Fruit fly (Drosophila melanogaster) whole organism, embryonic: ENCODE results near the gene ohgt.

Experiments
- BEAF-32 ChIP-seq: fragments of 200-800 bp; sonication (Bioruptor generic); optimal IDR thresholded peaks from 3 replicates; lab custom pipeline; 2017; ENCODE audit warnings: missing biosample characterization, missing genetic modification characterization, mild to moderate bottlenecking, moderate library complexity, missing genetic modification reagents
- Bdp1 ChIP-seq: fragments of 200-800 bp; sonication (Bioruptor generic); optimal IDR thresholded peaks from 3 replicates; lab custom pipeline; 2016; ENCODE audit warnings: missing biosample characterization, missing genetic modification characterization
- CG10267 ChIP-seq: fragments of 200-800 bp; sonication (Bioruptor generic); optimal IDR thresholded peaks from 2 replicates; lab custom pipeline; 2018; ENCODE audit warnings: missing biosample characterization, mild to moderate bottlenecking, missing genetic modification characterization, moderate library complexity
- CG10462 ChIP-seq: fragments of 200-800 bp; sonication (Bioruptor generic); optimal IDR thresholded peaks from 2 replicates; lab custom pipeline; 2016; ENCODE audit warnings: missing biosample characterization, missing genetic modification characterization
- CG12155 ChIP-seq: fragments of 200-800 bp; sonication (Bioruptor generic); optimal IDR thresholded peaks from 3 replicates; lab custom pipeline; 2016; ENCODE audit warnings: missing biosample characterization, missing genetic modification characterization
- CG12299 ChIP-seq: fragments of 200-800 bp; sonication (Bioruptor generic); optimal IDR thresholded peaks from 2 replicates; lab custom pipeline; 2018; ENCODE audit warnings: missing biosample characterization, mild to moderate bottlenecking, missing genetic modification characterization
- CG13123 ChIP-seq: fragments of 200-800 bp; sonication (Bioruptor generic); optimal IDR thresholded peaks from 2 replicates; lab custom pipeline; 2016; ENCODE audit warnings: missing biosample characterization, missing genetic modification characterization
- CG1529 ChIP-seq: fragments of 200-800 bp; sonication (Bioruptor generic); optimal IDR thresholded peaks from 3 replicates; lab custom pipeline; 2018; ENCODE audit warnings: missing biosample characterization, missing genetic modification characterization
- CG15696 ChIP-seq: fragments of 200-800 bp; sonication (Bioruptor generic); optimal IDR thresholded peaks from 2 replicates; lab custom pipeline; 2019; ENCODE audit warnings: missing biosample characterization, mild to moderate bottlenecking, missing genetic modification characterization, moderate library complexity
- CG17328 ChIP-seq: fragments of 200-800 bp; sonication (Bioruptor generic); IDR thresholded peaks from 2 replicates; pipeline ENCODE4 v1.3.6; 2022; ENCODE audit warnings: missing biosample characterization, missing genetic modification characterization
- CG17359 ChIP-seq: fragments of 200-800 bp; sonication (Bioruptor generic); optimal IDR thresholded peaks from 3 replicates; lab custom pipeline; 2018; ENCODE audit warnings: missing biosample characterization, mild to moderate bottlenecking, missing genetic modification characterization, moderate library complexity
- CG2129 ChIP-seq: fragments of 200-800 bp; sonication (Bioruptor generic); IDR thresholded peaks from 2 replicates; pipeline ENCODE4 v1.3.6; 2022; ENCODE audit warnings: missing biosample characterization, missing genetic modification characterization; ENCODE audit not compliant: partially characterized antibody
- CG2889 ChIP-seq: fragments of 200-800 bp; sonication (Bioruptor generic); IDR thresholded peaks from 3 replicates; pipeline ENCODE4 v1.3.6; 2022; ENCODE audit warnings: missing biosample characterization, missing genetic modification characterization
- CG32532 ChIP-seq: fragments of 200-800 bp; sonication (Bioruptor generic); IDR thresholded peaks from 2 replicates; pipeline ENCODE4 v1.3.6; 2022; ENCODE audit warnings: missing biosample characterization, missing genetic modification characterization
- CG33557 ChIP-seq: fragments of 200-800 bp; sonication (Bioruptor generic); optimal IDR thresholded peaks from 2 replicates; lab custom pipeline; 2019; ENCODE audit warnings: missing biosample characterization, mild to moderate bottlenecking, missing genetic modification characterization, moderate library complexity
- CG3995 ChIP-seq: fragments of 200-800 bp; sonication (Bioruptor generic); optimal IDR thresholded peaks from 3 replicates; lab custom pipeline; 2016; ENCODE audit warnings: missing biosample characterization, missing genetic modification characterization
- CG8359 ChIP-seq: fragments of 200-800 bp; sonication (Bioruptor generic); optimal IDR thresholded peaks from 2 replicates; lab custom pipeline; 2017; ENCODE audit warnings: missing biosample characterization, mild to moderate bottlenecking, missing genetic modification characterization, borderline replicate concordance
- CrebB ChIP-seq: fragments of 200-800 bp; sonication (Bioruptor generic); optimal IDR thresholded peaks from 3 replicates; lab custom pipeline; 2018; ENCODE audit warnings: missing biosample characterization, mild to moderate bottlenecking, missing genetic modification characterization
- Dfd ChIP-seq, 2 experiments: fragments of >200 bp; optimal IDR thresholded peaks; 2 replicates each; lab custom pipeline; 2017; ENCODE audit warnings: missing biosample characterization in 2 of 2, missing genetic modification characterization in 2 of 2
- Ets97D ChIP-seq: fragments of 200-800 bp; sonication (Bioruptor generic); optimal IDR thresholded peaks from 3 replicates; lab custom pipeline; 2016; ENCODE audit warnings: missing biosample characterization, missing genetic modification characterization
- Fer1 ChIP-seq: fragments of 200-800 bp; sonication (Bioruptor generic); optimal IDR thresholded peaks from 2 replicates; lab custom pipeline; 2017; ENCODE audit warnings: missing biosample characterization, mild to moderate bottlenecking, missing genetic modification characterization
- GATAe ChIP-seq: fragments of 200-800 bp; sonication (Bioruptor generic); conservative IDR thresholded peaks from 2 replicates; pipeline ENCODE4 v1.3.6; 2022; ENCODE audit warnings: missing biosample characterization, missing genetic modification characterization
- Gsc ChIP-seq: fragments of 200-800 bp; sonication (Bioruptor generic); IDR thresholded peaks from 2 replicates; pipeline ENCODE4 v1.3.6; 2022; ENCODE audit warnings: missing biosample characterization, missing genetic modification characterization
- HmgZ ChIP-seq: fragments of 200-800 bp; sonication (Bioruptor generic); optimal IDR thresholded peaks from 2 replicates; lab custom pipeline; 2018; ENCODE audit warnings: missing biosample characterization, mild to moderate bottlenecking, missing genetic modification characterization
- Neu2 ChIP-seq: fragments of 200-800 bp; sonication (Bioruptor generic); optimal IDR thresholded peaks from 3 replicates; lab custom pipeline; 2016; ENCODE audit warnings: missing biosample characterization, missing genetic modification characterization, borderline replicate concordance
- NfI ChIP-seq: fragments of 200-800 bp; sonication (Bioruptor generic); optimal IDR thresholded peaks from 3 replicates; lab custom pipeline; 2018; ENCODE audit warnings: missing biosample characterization, mild to moderate bottlenecking, missing genetic modification characterization, moderate library complexity
- Oli ChIP-seq: fragments of 200-800 bp; sonication (Bioruptor generic); optimal IDR thresholded peaks from 2 replicates; lab custom pipeline; 2018; ENCODE audit warnings: missing biosample characterization, mild to moderate bottlenecking, missing genetic modification characterization, moderate library complexity
- Opbp ChIP-seq: fragments of 200-800 bp; sonication (Bioruptor generic); IDR thresholded peaks from 3 replicates; pipeline ENCODE4 v1.3.6; 2022; ENCODE audit warnings: missing biosample characterization, missing genetic modification characterization; ENCODE audit not compliant: partially characterized antibody
- Side ChIP-seq: fragments of 200-800 bp; sonication (Bioruptor generic); optimal IDR thresholded peaks from 2 replicates; lab custom pipeline; 2016; ENCODE audit warnings: missing biosample characterization, missing genetic modification characterization
- Six4 ChIP-seq: fragments of 200-800 bp; sonication (Bioruptor generic); optimal IDR thresholded peaks from 2 replicates; lab custom pipeline; 2016; ENCODE audit warnings: missing biosample characterization, missing genetic modification characterization
- Tbp ChIP-seq: fragments of >200 bp; optimal IDR thresholded peaks from 2 replicates; lab custom pipeline; 2018; ENCODE audit warnings: missing biosample characterization, missing genetic modification characterization
- Xrp1 ChIP-seq: fragments of 200-800 bp; sonication (Bioruptor generic); IDR thresholded peaks from 2 replicates; pipeline ENCODE4 v1.3.6; 2022; ENCODE audit warnings: missing biosample characterization, missing genetic modification characterization
- bowl ChIP-seq: fragments of 200-800 bp; sonication (Bioruptor generic); IDR thresholded peaks from 2 replicates; pipeline ENCODE4 v1.3.6; 2022; ENCODE audit warnings: missing biosample characterization, missing genetic modification characterization
- cg ChIP-seq: fragments of 200-800 bp; sonication (Bioruptor generic); optimal IDR thresholded peaks from 3 replicates; lab custom pipeline; 2019; ENCODE audit warnings: missing biosample characterization, mild to moderate bottlenecking, missing genetic modification characterization, moderate library complexity
- chif ChIP-seq, 2 experiments: fragments of 200-800 bp; sonication (Bioruptor generic); optimal IDR thresholded peaks; 3 replicates each; lab custom pipeline; 2016; ENCODE audit warnings: missing biosample characterization in 2 of 2, missing genetic modification characterization in 2 of 2
- crol ChIP-seq: fragments of 200-800 bp; sonication (Bioruptor generic); IDR thresholded peaks from 2 replicates; pipeline ENCODE4 v1.3.6; 2022; ENCODE audit warnings: missing biosample characterization, missing genetic modification characterization
- dysf ChIP-seq: fragments of 200-800 bp; sonication (Bioruptor generic); IDR thresholded peaks from 3 replicates; pipeline ENCODE4 v1.3.6; 2022; ENCODE audit warnings: missing biosample characterization, missing genetic modification characterization
- ems ChIP-seq: fragments of 200-800 bp; sonication (Bioruptor generic); optimal IDR thresholded peaks from 3 replicates; lab custom pipeline; 2016; ENCODE audit warnings: missing biosample characterization, missing genetic modification characterization
- en ChIP-seq: fragments of 200-800 bp; sonication (Bioruptor generic); optimal IDR thresholded peaks from 2 replicates; lab custom pipeline; 2016; ENCODE audit warnings: missing biosample characterization, missing genetic modification characterization
- ewg ChIP-seq: fragments of 200-800 bp; sonication (Bioruptor generic); optimal IDR thresholded peaks from 3 replicates; lab custom pipeline; 2017; ENCODE audit warnings: mild to moderate bottlenecking, missing biosample characterization, missing genetic modification reagents, missing genetic modification characterization
- ind ChIP-seq: fragments of 200-800 bp; sonication (Bioruptor generic); optimal IDR thresholded peaks from 3 replicates; lab custom pipeline; 2016; ENCODE audit warnings: missing biosample characterization, missing genetic modification characterization
- inv ChIP-seq: fragments of 200-800 bp; sonication (Bioruptor generic); IDR thresholded peaks from 2 replicates; pipeline ENCODE4 v1.3.6; 2022; ENCODE audit warnings: missing biosample characterization, missing genetic modification characterization; ENCODE audit not compliant: partially characterized antibody
- lab ChIP-seq: fragments of 200-800 bp; sonication (Bioruptor generic); optimal IDR thresholded peaks from 3 replicates; lab custom pipeline; 2017; ENCODE audit warnings: missing biosample characterization, missing genetic modification characterization, mild to moderate bottlenecking, moderate library complexity, missing genetic modification reagents
- lilli ChIP-seq: fragments of 200-800 bp; sonication (Bioruptor generic); optimal IDR thresholded peaks from 3 replicates; lab custom pipeline; 2016; ENCODE audit warnings: missing biosample characterization, missing genetic modification characterization
- pros ChIP-seq: fragments of 200-800 bp; sonication (Bioruptor generic); optimal IDR thresholded peaks from 3 replicates; lab custom pipeline; 2019; ENCODE audit warnings: missing biosample characterization, mild to moderate bottlenecking, missing genetic modification characterization, moderate library complexity
- rib ChIP-seq: fragments of 200-800 bp; sonication (Bioruptor generic); IDR thresholded peaks from 2 replicates; pipeline ENCODE4 v1.3.6; 2022; ENCODE audit warnings: missing biosample characterization, missing genetic modification characterization
- row ChIP-seq: fragments of 200-800 bp; sonication (Bioruptor generic); IDR thresholded peaks from 3 replicates; pipeline ENCODE4 v1.3.6; 2022; ENCODE audit warnings: missing biosample characterization, missing genetic modification characterization
- slou ChIP-seq: fragments of 200-800 bp; sonication (Bioruptor generic); optimal IDR thresholded peaks from 3 replicates; lab custom pipeline; 2016; ENCODE audit warnings: missing biosample characterization, missing genetic modification characterization
- wdn ChIP-seq: fragments of 200-800 bp; sonication (Bioruptor generic); IDR thresholded peaks from 2 replicates; pipeline ENCODE4 v1.3.6; 2022; ENCODE audit warnings: missing biosample characterization, missing genetic modification characterization
- zf30C ChIP-seq: fragments of 200-800 bp; sonication (Bioruptor generic); optimal IDR thresholded peaks from 3 replicates; lab custom pipeline; 2018; ENCODE audit warnings: missing biosample characterization, mild to moderate bottlenecking, missing genetic modification characterization

The ohgt gene

DNA sequence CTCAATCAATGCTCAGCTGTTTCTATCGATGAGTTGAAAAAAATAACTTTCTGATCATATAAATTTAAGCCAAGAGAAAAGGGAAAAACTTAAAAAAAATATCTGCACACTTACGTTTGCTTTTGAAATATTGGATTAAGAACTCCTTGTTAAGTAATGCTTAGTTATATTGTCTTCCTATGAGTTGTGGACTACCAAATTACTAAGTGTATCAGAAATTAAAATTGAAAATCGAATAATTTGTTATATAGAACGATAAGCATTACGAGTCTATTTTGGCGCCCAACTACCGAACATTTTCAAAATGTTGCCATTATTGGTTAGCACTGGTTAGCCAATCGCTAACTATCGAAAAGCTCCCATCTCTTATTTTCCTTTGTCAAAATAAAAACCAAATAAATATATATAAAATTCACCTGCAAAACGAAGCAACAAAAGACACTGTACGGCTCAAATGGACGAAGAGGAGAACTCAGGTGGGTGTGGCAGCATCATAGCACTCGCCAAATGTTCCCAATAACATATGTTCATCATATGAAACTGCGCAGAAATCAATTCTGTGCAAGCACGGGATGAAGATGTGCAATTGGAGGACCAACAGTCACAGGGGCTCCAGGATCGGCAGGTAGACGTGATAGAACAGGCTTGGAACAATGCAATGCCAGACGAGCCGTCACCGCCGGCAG lies at the start of gene ohgt:
Gene ohgt, plus strand, starts transcription at position 358 of the 686 bp plus-strand sequence.
- peak; percentile 12 for TF ChIP-seq ind (GFP tag; lab: Kevin White, UChicago)
- TF ChIP-seq Fer1 (GFP tag; lab: Kevin White, UChicago), result no peak
- no peak for TF ChIP-seq Tbp (GFP tag; lab: Kevin White, UChicago)
- no peak for TF ChIP-seq Gsc
- TF ChIP-seq CG1529 (GFP tag; lab: Kevin White, UChicago), result no peak
- TF ChIP-seq en (GFP tag; lab: Kevin White, UChicago), result no peak
- TF ChIP-seq slou, result no peak
- peak; percentile 37; the same call in 1 of the 2 replicates for TF ChIP-seq crol (GFP tag; lab: Robert Waterston, UW)
- no peak for TF ChIP-seq Dfd (GFP tag; optimal IDR thresholded peaks at IDR 0.05; lab: Kevin White, UChicago)
- TF ChIP-seq GATAe (GFP tag; lab: Robert Waterston, UW), result no peak
- no peak for TF ChIP-seq CrebB (tag; lab: Kevin White, UChicago)
- TF ChIP-seq CG10462 (GFP tag; lab: Kevin White, UChicago), result no peak
- TF ChIP-seq Ets97D, result peak; percentile 32
- TF ChIP-seq NfI (GFP tag; lab: Kevin White, UChicago), result no peak
- TF ChIP-seq Oli (tag; lab: Kevin White, UChicago), result no peak
- TF ChIP-seq bowl (GFP tag; lab: Robert Waterston, UW), result no peak
- TF ChIP-seq CG17359, result no peak
- no peak for TF ChIP-seq CG3995 (GFP tag; lab: Kevin White, UChicago)
- no peak for TF ChIP-seq wdn
- TF ChIP-seq lab (GFP tag; lab: Kevin White, UChicago), result no peak
- no peak for TF ChIP-seq CG33557 (GFP tag; lab: Kevin White, UChicago)
- no peak for TF ChIP-seq CG32532 (GFP tag; lab: Robert Waterston, UW)
- TF ChIP-seq CG15696, result peak; percentile 25
- no peak for TF ChIP-seq CG12299 (tag; lab: Kevin White, UChicago)
- no peak for TF ChIP-seq CG2129
- TF ChIP-seq lilli (GFP tag; lab: Kevin White, UChicago), result peak; percentile 38
- TF ChIP-seq zf30C (GFP tag; lab: Kevin White, UChicago), result no peak
- TF ChIP-seq ewg (GFP tag; lab: Kevin White, UChicago), result peak; percentile 4
- TF ChIP-seq dysf (GFP tag; lab: Robert Waterston, UW), result no peak
- peak; percentile 49 for TF ChIP-seq row (GFP tag; lab: Robert Waterston, UW)
- TF ChIP-seq CG12155 (GFP tag; lab: Kevin White, UChicago), result peak; percentile 38
- no peak for TF ChIP-seq CG17328 (GFP tag; lab: Robert Waterston, UW)
- no peak for TF ChIP-seq CG2889 (GFP tag; lab: Robert Waterston, UW)
- TF ChIP-seq HmgZ, result no peak
- TF ChIP-seq rib (GFP tag; lab: Robert Waterston, UW), result no peak
- no peak for TF ChIP-seq Bdp1
- TF ChIP-seq CG8359 (GFP tag; lab: Kevin White, UChicago), result no peak
- TF ChIP-seq ems, result no peak
- no peak for TF ChIP-seq Neu2 (GFP tag; lab: Kevin White, UChicago)
- TF ChIP-seq BEAF-32 (GFP tag; lab: Kevin White, UChicago), result peak; percentile 57
- peak; percentile 29; the same call in 1 of the 3 replicates for TF ChIP-seq Opbp (GFP tag; lab: Robert Waterston, UW)
- TF ChIP-seq pros (GFP tag; lab: Kevin White, UChicago), result no peak
- no peak for TF ChIP-seq Six4
- TF ChIP-seq CG10267, result peak; percentile 74
- TF ChIP-seq inv (GFP tag; lab: Robert Waterston, UW), result no peak
- no peak for TF ChIP-seq cg (GFP tag; lab: Kevin White, UChicago)
- TF ChIP-seq chif (GFP tag; optimal IDR thresholded peaks at IDR 0.05; lab: Kevin White, UChicago), result no peak
- peak; percentile 23; the same call in 1 of the 2 replicates for TF ChIP-seq Xrp1
- no peak for TF ChIP-seq CG13123
- no peak for TF ChIP-seq Side (GFP tag; lab: Kevin White, UChicago)
